Fruit fly (Drosophila melanogaster) whole organism, embryonic: ENCODE data around the gene Datp.

Experiments used
- Adf1 ChIP-seq: fragments of 200-800 bp; sonication (Bioruptor generic); IDR thresholded peaks from 2 replicates; pipeline ENCODE4 v1.3.6; 2022; ENCODE audit warnings: missing biosample characterization, missing genetic modification characterization
- Asciz ChIP-seq: fragments of 200-800 bp; sonication (Bioruptor generic); optimal IDR thresholded peaks from 2 replicates; lab custom pipeline; 2017; ENCODE audit warnings: missing biosample characterization, mild to moderate bottlenecking, missing genetic modification characterization, missing genetic modification reagents
- Awh ChIP-seq: fragments of 200-800 bp; sonication (Bioruptor generic); IDR thresholded peaks from 2 replicates; pipeline ENCODE4, ENCODE4 v1.3.6; 2022; ENCODE audit warnings: missing biosample characterization, missing genetic modification characterization
- B-H2 ChIP-seq: fragments of 200-800 bp; sonication (Bioruptor generic); optimal IDR thresholded peaks from 2 replicates; lab custom pipeline; 2018; ENCODE audit warnings: missing biosample characterization, mild to moderate bottlenecking, missing genetic modification characterization
- CG12219 ChIP-seq: fragments of 200-800 bp; sonication (Bioruptor generic); optimal IDR thresholded peaks from 3 replicates; lab custom pipeline; 2018; ENCODE audit warnings: missing biosample characterization, mild to moderate bottlenecking, missing genetic modification characterization
- CG1233 ChIP-seq: fragments of 200-800 bp; sonication (Bioruptor generic); optimal IDR thresholded peaks from 4 replicates; lab custom pipeline; 2018; ENCODE audit warnings: missing biosample characterization, mild to moderate bottlenecking, missing genetic modification characterization
- CG16863 ChIP-seq: fragments of 200-800 bp; sonication (Bioruptor generic); optimal IDR thresholded peaks from 3 replicates; lab custom pipeline; 2016; ENCODE audit warnings: missing biosample characterization, missing genetic modification characterization
- CG17361 ChIP-seq: fragments of 200-800 bp; sonication (Bioruptor generic); IDR thresholded peaks from 3 replicates; pipeline ENCODE4 v1.3.6; 2022; ENCODE audit warnings: missing biosample characterization, missing genetic modification characterization
- CG17612 ChIP-seq: fragments of 200-800 bp; sonication (Bioruptor generic); IDR thresholded peaks from 2 replicates; pipeline ENCODE4 v1.3.6; 2022; ENCODE audit warnings: missing biosample characterization, missing genetic modification characterization
- CG17912 ChIP-seq: fragments of 200-800 bp; sonication (Bioruptor generic); optimal IDR thresholded peaks from 2 replicates; lab custom pipeline; 2018; ENCODE audit warnings: missing biosample characterization, mild to moderate bottlenecking, missing genetic modification characterization
- CG1832 ChIP-seq: fragments of 200-800 bp; sonication (Bioruptor generic); optimal IDR thresholded peaks from 2 replicates; lab custom pipeline; 2017; ENCODE audit warnings: missing biosample characterization, mild to moderate bottlenecking, missing genetic modification characterization, inconsistent platforms
- CG18476 ChIP-seq: fragments of 200-800 bp; sonication (Bioruptor generic); optimal IDR thresholded peaks from 2 replicates; lab custom pipeline; 2016; ENCODE audit warnings: missing biosample characterization, mild to moderate bottlenecking, missing genetic modification characterization
- CG2875 ChIP-seq: fragments of 200-800 bp; sonication (Bioruptor generic); optimal IDR thresholded peaks from 2 replicates; lab custom pipeline; 2017; ENCODE audit warnings: missing biosample characterization, mild to moderate bottlenecking, missing genetic modification characterization, missing genetic modification reagents
- CG3281 ChIP-seq: fragments of 200-800 bp; sonication (Bioruptor generic); optimal IDR thresholded peaks from 3 replicates; lab custom pipeline; 2017; ENCODE audit warnings: missing biosample characterization, mild to moderate bottlenecking, missing genetic modification characterization
- CG34224 ChIP-seq: fragments of 200-800 bp; sonication (Bioruptor generic); IDR thresholded peaks from 3 replicates; pipeline ENCODE4 v1.3.6; 2022; ENCODE audit warnings: missing biosample characterization, missing genetic modification characterization; ENCODE audit not compliant: partially characterized antibody
- CG3726 ChIP-seq: fragments of 200-800 bp; sonication (Bioruptor generic); IDR thresholded peaks from 3 replicates; pipeline ENCODE4, ENCODE4 v1.3.6; 2022; ENCODE audit warnings: missing biosample characterization, missing genetic modification characterization
- CG6689 ChIP-seq: fragments of 200-800 bp; sonication (Bioruptor generic); IDR thresholded peaks from 2 replicates; pipeline ENCODE4 v1.3.6; 2022; ENCODE audit warnings: missing biosample characterization, missing genetic modification characterization
- CG6813 ChIP-seq: fragments of 200-800 bp; sonication (Bioruptor generic); optimal IDR thresholded peaks from 2 replicates; lab custom pipeline; 2017; ENCODE audit warnings: missing biosample characterization, missing genetic modification characterization, mild to moderate bottlenecking, moderate library complexity, missing genetic modification reagents
- CG9609 ChIP-seq: fragments of 200-800 bp; sonication (Bioruptor generic); optimal IDR thresholded peaks from 3 replicates; lab custom pipeline; 2016; ENCODE audit warnings: missing biosample characterization, missing genetic modification characterization
- Deaf1 ChIP-seq: fragments of 200-800 bp; optimal IDR thresholded peaks from 3 replicates; lab custom pipeline; 2019; ENCODE audit warnings: missing biosample characterization, mild to moderate bottlenecking, missing genetic modification characterization, moderate library complexity
- HHEX ChIP-seq: fragments of 200-800 bp; sonication (Bioruptor generic); optimal IDR thresholded peaks from 3 replicates; lab custom pipeline; 2017; ENCODE audit warnings: missing biosample characterization, mild to moderate bottlenecking, missing genetic modification characterization, missing genetic modification reagents
- HLH4C ChIP-seq: fragments of 200-800 bp; sonication (Bioruptor generic); IDR thresholded peaks from 3 replicates; pipeline ENCODE4 v1.3.6; 2022; ENCODE audit warnings: missing biosample characterization, missing genetic modification characterization; ENCODE audit not compliant: partially characterized antibody
- Hr39 ChIP-seq: fragments of >200 bp; optimal IDR thresholded peaks from 2 replicates; lab custom pipeline; 2017
- Kr ChIP-seq: fragments of 200-800 bp; sonication (Bioruptor generic); optimal IDR thresholded peaks from 2 replicates; lab custom pipeline; 2017; ENCODE audit warnings: missing biosample characterization, mild to moderate bottlenecking, missing genetic modification characterization
- Lhr ChIP-seq: fragments of 200-800 bp; sonication (Bioruptor generic); optimal IDR thresholded peaks from 3 replicates; lab custom pipeline; 2017; ENCODE audit warnings: mild to moderate bottlenecking, missing biosample characterization, missing genetic modification reagents, missing genetic modification characterization
- MESR4 ChIP-seq: fragments of 200-800 bp; sonication (Bioruptor generic); optimal IDR thresholded peaks from 2 replicates; lab custom pipeline; 2018; ENCODE audit warnings: missing biosample characterization, mild to moderate bottlenecking, missing genetic modification characterization, moderate library complexity
- Mrtf ChIP-seq: fragments of 200-800 bp; sonication (Bioruptor generic); IDR thresholded peaks from 3 replicates; pipeline ENCODE4 v1.3.6; 2022; ENCODE audit warnings: missing biosample characterization, missing genetic modification characterization
- Oli ChIP-seq: fragments of 200-800 bp; sonication (Bioruptor generic); optimal IDR thresholded peaks from 2 replicates; lab custom pipeline; 2018; ENCODE audit warnings: missing biosample characterization, mild to moderate bottlenecking, missing genetic modification characterization, moderate library complexity
- Ptx1 ChIP-seq: fragments of 200-800 bp; sonication (Bioruptor generic); IDR thresholded peaks from 2 replicates; pipeline ENCODE4 v1.3.6; 2022; ENCODE audit warnings: missing biosample characterization, missing genetic modification characterization
- Sin3A ChIP-seq: fragments of >200 bp; optimal IDR thresholded peaks from 2 replicates; lab custom pipeline; 2018
- abd-A ChIP-seq: fragments of 200-800 bp; sonication (Bioruptor generic); optimal IDR thresholded peaks from 3 replicates; lab custom pipeline; 2019; ENCODE audit warnings: missing biosample characterization, mild to moderate bottlenecking, missing genetic modification characterization, moderate library complexity
- ap ChIP-seq: fragments of 200-800 bp; sonication (Bioruptor generic); IDR thresholded peaks from 2 replicates; pipeline ENCODE4 v1.3.6; 2022; ENCODE audit warnings: missing biosample characterization, missing genetic modification characterization
- ase ChIP-seq: fragments of 200-800 bp; sonication (Bioruptor generic); IDR thresholded peaks from 3 replicates; pipeline ENCODE4 v1.3.6; 2022; ENCODE audit warnings: missing biosample characterization, missing genetic modification characterization
- bsh ChIP-seq, 2 experiments: fragments of 200-800 bp; sonication (Bioruptor generic); optimal IDR thresholded peaks; 2 replicates each; lab custom pipeline; 2017 to 2018; ENCODE audit warnings: mild to moderate bottlenecking in 2 of 2, missing biosample characterization in 2 of 2, missing genetic modification characterization in 2 of 2, moderate library complexity in 1 of 2
- chn ChIP-seq: fragments of 200-800 bp; sonication (Bioruptor generic); optimal IDR thresholded peaks from 2 replicates; lab custom pipeline; 2016; ENCODE audit warnings: missing biosample characterization, missing genetic modification characterization
- cwo ChIP-seq: fragments of 200-800 bp; sonication (Bioruptor generic); optimal IDR thresholded peaks from 3 replicates; lab custom pipeline; 2017; ENCODE audit warnings: missing biosample characterization, missing genetic modification characterization, mild to moderate bottlenecking, moderate library complexity, missing genetic modification reagents
- disco-r ChIP-seq: fragments of 200-800 bp; sonication (Bioruptor generic); optimal IDR thresholded peaks from 2 replicates; lab custom pipeline; 2016; ENCODE audit warnings: missing biosample characterization, missing genetic modification characterization
- gro ChIP-seq: fragments of 200-800 bp; sonication (Bioruptor generic); optimal IDR thresholded peaks from 2 replicates; lab custom pipeline; 2016; ENCODE audit warnings: missing biosample characterization, missing genetic modification characterization
- nmo ChIP-seq: fragments of 200-800 bp; sonication (Bioruptor generic); optimal IDR thresholded peaks from 2 replicates; lab custom pipeline; 2018; ENCODE audit warnings: missing biosample characterization, mild to moderate bottlenecking, missing genetic modification characterization, moderate library complexity
- phol ChIP-seq: fragments of 200-800 bp; sonication (Bioruptor generic); optimal IDR thresholded peaks from 3 replicates; lab custom pipeline; 2018; ENCODE audit warnings: missing biosample characterization, mild to moderate bottlenecking, missing genetic modification characterization, moderate library complexity
- pita ChIP-seq: fragments of 200-800 bp; sonication (Bioruptor generic); optimal IDR thresholded peaks from 2 replicates; lab custom pipeline; 2017; ENCODE audit warnings: missing biosample characterization, mild to moderate bottlenecking, missing genetic modification characterization
- pros ChIP-seq: fragments of 200-800 bp; sonication (Bioruptor generic); optimal IDR thresholded peaks from 3 replicates; lab custom pipeline; 2019; ENCODE audit warnings: missing biosample characterization, mild to moderate bottlenecking, missing genetic modification characterization, moderate library complexity
- pum ChIP-seq: fragments of 200-800 bp; sonication (Bioruptor generic); optimal IDR thresholded peaks from 2 replicates; lab custom pipeline; 2016; ENCODE audit warnings: missing biosample characterization, missing genetic modification characterization
- sens ChIP-seq: fragments of 200-800 bp; sonication (Bioruptor generic); peaks from one replicate; lab custom pipeline; 2016; ENCODE audit warnings: missing biosample characterization, missing genetic modification characterization
- sisA ChIP-seq: fragments of 200-800 bp; sonication (Bioruptor generic); IDR thresholded peaks from 2 replicates; pipeline ENCODE4 v1.3.6; 2022; ENCODE audit warnings: missing biosample characterization, missing genetic modification characterization
- slbo ChIP-seq: fragments of 200-800 bp; sonication (Bioruptor generic); IDR thresholded peaks from 2 replicates; pipeline ENCODE4 v1.3.6; 2022; ENCODE audit warnings: missing biosample characterization, missing genetic modification characterization
- tin ChIP-seq: fragments of 200-800 bp; sonication (Bioruptor generic); optimal IDR thresholded peaks from 3 replicates; lab custom pipeline; 2016; ENCODE audit warnings: missing biosample characterization, missing genetic modification characterization
- ttk ChIP-seq: fragments of 200-800 bp; sonication (Bioruptor generic); IDR thresholded peaks from 2 replicates; pipeline ENCODE4 v2.1.2; 2022; ENCODE audit warnings: missing biosample characterization, missing genetic modification characterization
- wdn ChIP-seq: fragments of 200-800 bp; sonication (Bioruptor generic); IDR thresholded peaks from 2 replicates; pipeline ENCODE4 v1.3.6; 2022; ENCODE audit warnings: missing biosample characterization, missing genetic modification characterization
- zen2 ChIP-seq: fragments of 200-800 bp; sonication (Bioruptor generic); IDR thresholded peaks from 3 replicates; pipeline ENCODE4 v1.3.6; 2022; ENCODE audit warnings: missing biosample characterization, missing genetic modification characterization; ENCODE audit not compliant: partially characterized antibody
- zfh1 ChIP-seq: fragments of 200-800 bp; sonication (Bioruptor generic); IDR thresholded peaks from 3 replicates; pipeline ENCODE4 v1.3.6; 2022; ENCODE audit warnings: missing biosample characterization, missing genetic modification characterization

Datp gene

DNA sequence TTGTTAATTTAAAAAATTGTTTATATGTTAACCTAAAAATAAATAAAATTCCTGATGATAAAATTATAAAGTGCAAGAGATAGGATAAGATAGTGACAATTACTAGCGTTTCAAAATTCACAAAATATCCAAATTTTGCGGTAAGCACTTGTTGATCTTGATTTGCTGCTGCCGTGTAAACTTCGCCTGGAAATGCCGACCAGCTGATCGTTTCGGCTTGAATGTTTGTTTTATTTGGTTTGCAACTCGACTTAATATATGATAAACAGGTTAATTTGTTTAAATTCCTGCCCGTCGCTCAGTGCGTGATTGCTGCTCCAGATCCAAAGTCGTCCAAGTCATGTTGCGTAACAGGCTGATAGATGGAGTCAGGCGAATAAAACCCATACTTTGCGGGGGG, 17.2 kb downstream of the Datp start, which contains the start of gene CG4592 (continued):
- peak in 1 of 2 experiments; percentile 70 for TF ChIP-seq bsh (GFP tag; optimal IDR thresholded peaks at IDR 0.05; lab: Kevin White, UChicago)
- TF ChIP-seq phol: peak; percentile 71
- no peak for TF ChIP-seq sisA (GFP tag; lab: Robert Waterston, UW)
- TF ChIP-seq CG6813 (GFP tag; lab: Kevin White, UChicago): peak; percentile 17
- TF ChIP-seq CG17361 (GFP tag; lab: Robert Waterston, UW): no peak; the same call in 2 of the 3 replicates
- TF ChIP-seq HLH4C (GFP tag; lab: Robert Waterston, UW): no peak
- TF ChIP-seq CG16863 (GFP tag; lab: Kevin White, UChicago): peak; percentile 39
- TF ChIP-seq CG1832 (GFP tag; lab: Kevin White, UChicago): no peak
- TF ChIP-seq sens (GFP tag; lab: Kevin White, UChicago): peak; percentile 90
- TF ChIP-seq abd-A (tag; lab: Kevin White, UChicago): no peak
- no peak for TF ChIP-seq Awh (GFP tag; lab: Robert Waterston, UW)
- peak; percentile 6 for TF ChIP-seq CG9609
- peak; percentile 18; the same call in 1 of the 2 replicates for TF ChIP-seq Adf1 (GFP tag; lab: Robert Waterston, UW)
- TF ChIP-seq wdn (GFP tag; lab: Robert Waterston, UW): 0 out of 2 replicates have a peak, but pooled peaks have one; percentile 22
- peak; percentile 33 for TF ChIP-seq Oli
- peak; percentile 27 for TF ChIP-seq Deaf1 (tag; lab: Kevin White, UChicago)
- no peak for TF ChIP-seq ase (GFP tag; lab: Robert Waterston, UW)
- TF ChIP-seq pita (GFP tag; lab: Kevin White, UChicago): peak; percentile 14
- TF ChIP-seq Ptx1 (GFP tag; lab: Robert Waterston, UW): peak; percentile 43
- TF ChIP-seq CG17612 (GFP tag; lab: Robert Waterston, UW): no peak
- no peak for TF ChIP-seq CG3281 (GFP tag; lab: Kevin White, UChicago)
- 0 out of 3 replicates have a peak, but pooled peaks have one; percentile 29 for TF ChIP-seq CG34224 (GFP tag; lab: Robert Waterston, UW)
- peak; percentile 34 for TF ChIP-seq HHEX (GFP tag; lab: Kevin White, UChicago)
- TF ChIP-seq Kr (GFP tag; lab: Kevin White, UChicago): no peak
- no peak for TF ChIP-seq Sin3A
- no peak for TF ChIP-seq Lhr
- TF ChIP-seq Mrtf (GFP tag; lab: Robert Waterston, UW): peak; percentile 31; the same call in 2 of the 3 replicates
- no peak for TF ChIP-seq CG17912
- TF ChIP-seq B-H2 (GFP tag; lab: Kevin White, UChicago): peak; percentile 52
- 0 out of 2 replicates have a peak, but pooled peaks have one; percentile 21 for TF ChIP-seq ap (GFP tag; lab: Robert Waterston, UW)
- peak; percentile 62 for TF ChIP-seq slbo (GFP tag; lab: Robert Waterston, UW)
- TF ChIP-seq Asciz (GFP tag; lab: Kevin White, UChicago): peak; percentile 53
- TF ChIP-seq CG1233 (GFP tag; lab: Kevin White, UChicago): peak; percentile 58
- TF ChIP-seq pros (GFP tag; lab: Kevin White, UChicago): no peak
- TF ChIP-seq MESR4 (GFP tag; lab: Kevin White, UChicago): peak; percentile 21
- peak; percentile 42 for TF ChIP-seq chn (GFP tag; lab: Kevin White, UChicago)
- no peak for TF ChIP-seq ttk (GFP tag; lab: Robert Waterston, UW)
- TF ChIP-seq gro: peak; percentile 67
- no peak for TF ChIP-seq pum (GFP tag; lab: Kevin White, UChicago)
- no peak for TF ChIP-seq disco-r (GFP tag; lab: Kevin White, UChicago)
- TF ChIP-seq tin (GFP tag; lab: Kevin White, UChicago): peak; percentile 57
- TF ChIP-seq CG6689 (GFP tag; lab: Robert Waterston, UW): peak; percentile 47; the same call in 1 of the 2 replicates
- TF ChIP-seq zfh1 (GFP tag; lab: Robert Waterston, UW): peak; percentile 79
- TF ChIP-seq Hr39 (lab: Kevin White, UChicago): no peak
- no peak for TF ChIP-seq zen2
- TF ChIP-seq nmo: peak; percentile 56
- peak; percentile 66 for TF ChIP-seq CG12219 (GFP tag; lab: Kevin White, UChicago)
- no peak for TF ChIP-seq CG3726 (GFP tag; lab: Robert Waterston, UW)
- TF ChIP-seq CG18476 (GFP tag; lab: Kevin White, UChicago): peak; percentile 39
- TF ChIP-seq CG2875 (GFP tag; lab: Kevin White, UChicago): peak; percentile 45
- peak; percentile 14 for TF ChIP-seq cwo (GFP tag; lab: Kevin White, UChicago)
